Fruit fly (Drosophila melanogaster): Measurements from ENCODE around the gene Pdha.

Gene Pdha

DNA sequence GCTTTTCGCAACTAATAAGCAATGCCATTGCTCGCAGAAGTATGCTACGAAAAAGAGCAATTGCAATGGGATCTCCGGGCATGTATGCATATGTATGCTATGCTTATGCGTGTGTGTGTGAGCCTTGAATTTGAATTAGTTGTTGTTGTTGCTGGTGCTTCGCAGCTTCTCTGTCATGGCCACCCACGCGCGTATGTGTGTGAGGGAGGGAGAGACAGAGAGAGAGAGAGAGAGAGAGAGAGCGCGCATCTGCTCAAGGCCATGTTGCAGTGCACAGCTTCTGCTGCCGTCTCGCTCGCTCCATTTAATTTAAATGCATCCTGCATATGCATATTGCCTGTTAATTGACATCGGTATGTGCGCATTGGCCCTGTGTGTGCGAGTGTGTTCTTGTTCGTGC lies 11.3 kb upstream of the Pdha start:
- TF ChIP-seq CG1832 (GFP tag; optimal IDR thresholded peaks at IDR 0.05) (peak; percentile 55), corto (GFP tag; optimal IDR thresholded peaks at IDR 0.05) (no peak), CG30431 (GFP tag; optimal IDR thresholded peaks at IDR 0.05) (no peak), CG4360 (GFP tag; IDR thresholded peaks at IDR 0.05) (peak; percentile 57), sens (GFP tag) (peak; percentile 53), CG8478 (optimal IDR thresholded peaks at IDR 0.05) (peak; percentile 28), cg (GFP tag; optimal IDR thresholded peaks at IDR 0.05) (peak; percentile 49), knrl (GFP tag; IDR thresholded peaks at IDR 0.05; ENCODE audit: partially characterized antibody) (no peak), CG10321 (GFP tag; IDR thresholded peaks at IDR 0.05) (peak; percentile 36; the same call in 1 of the 2 replicates), vvl (GFP tag; IDR thresholded peaks at IDR 0.05) (no peak), Trl (optimal IDR thresholded peaks at IDR 0.05) (peak; percentile 19 to 47), Trl (GFP tag; optimal IDR thresholded peaks at IDR 0.05) (no peak), da (GFP tag; optimal IDR thresholded peaks at IDR 0.05) (no peak)

DNA sequence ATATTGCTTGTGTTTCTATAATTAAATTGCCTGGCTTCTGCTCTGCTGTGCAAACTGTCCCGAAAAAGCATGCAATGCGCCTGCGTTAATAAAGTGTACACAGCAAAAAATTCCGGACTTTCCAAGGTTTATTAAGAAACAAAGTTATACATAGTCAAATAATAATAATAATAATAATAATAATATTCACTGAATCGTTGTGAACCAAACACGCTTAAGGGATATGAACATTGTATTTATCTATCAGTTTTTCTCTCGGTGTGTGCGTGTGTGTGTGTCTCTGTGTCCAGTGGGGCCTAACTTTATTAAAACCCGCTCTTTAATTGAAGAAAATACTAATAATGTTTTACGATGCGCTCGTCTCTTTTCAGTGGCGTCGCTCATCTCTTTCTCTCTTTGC lies 10.9 kb upstream of the Pdha start:
- TF ChIP-seq scrt (GFP tag; optimal IDR thresholded peaks at IDR 0.05) (peak; percentile 10), Opbp (GFP tag; IDR thresholded peaks at IDR 0.05; ENCODE audit: partially characterized antibody) (no peak), caup (GFP tag; optimal IDR thresholded peaks at IDR 0.05; ENCODE audit: severe bottlenecking) (peak; percentile 4), Xbp1 (GFP tag; optimal IDR thresholded peaks at IDR 0.05) (peak; percentile 32), Nf-YB (GFP tag; optimal IDR thresholded peaks at IDR 0.05) (no peak), Dek (tag; optimal IDR thresholded peaks at IDR 0.05) (peak; percentile 23), Aef1 (GFP tag; IDR thresholded peaks at IDR 0.05) (peak; percentile 16; the same call in 1 of the 3 replicates), unpg (GFP tag; optimal IDR thresholded peaks at IDR 0.05) (peak; percentile 39), fd96Cb (tag; optimal IDR thresholded peaks at IDR 0.05) (peak; percentile 15), HHEX (GFP tag; optimal IDR thresholded peaks at IDR 0.05) (peak; percentile 30), bcd (GFP tag; optimal IDR thresholded peaks at IDR 0.05) (peak; percentile 13), CG2120 (GFP tag; optimal IDR thresholded peaks at IDR 0.05) (peak; percentile 13), lab (GFP tag; optimal IDR thresholded peaks at IDR 0.05) (peak; percentile 81), so (GFP tag; IDR thresholded peaks at IDR 0.05) (no peak), Antp (GFP tag; optimal IDR thresholded peaks at IDR 0.05) (no peak), CG34376 (GFP tag; optimal IDR thresholded peaks at IDR 0.05) (no peak), CG6683 (GFP tag; optimal IDR thresholded peaks at IDR 0.05) (peak; percentile 32), MESR4 (GFP tag; optimal IDR thresholded peaks at IDR 0.05) (no peak), CG6813 (GFP tag; optimal IDR thresholded peaks at IDR 0.05) (peak; percentile 41), CG10565 (GFP tag; optimal IDR thresholded peaks at IDR 0.05) (no peak), CG9876 (GFP tag; optimal IDR thresholded peaks at IDR 0.05) (no peak), CG9817 (tag; optimal IDR thresholded peaks at IDR 0.05) (peak; percentile 20), tap (tag; optimal IDR thresholded peaks at IDR 0.05) (peak; percentile 26), Fer3 (tag; optimal IDR thresholded peaks at IDR 0.05) (peak; percentile 14), shn (GFP tag; optimal IDR thresholded peaks at IDR 0.05) (no peak), CG2678 (tag; optimal IDR thresholded peaks at IDR 0.05) (peak; percentile 56), Med (GFP tag) (peak; percentile 52), CG31441 (GFP tag; IDR thresholded peaks at IDR 0.05) (peak; percentile 36; the same call in 1 of the 2 replicates), CG17359 (tag; optimal IDR thresholded peaks at IDR 0.05) (peak; percentile 38), Blimp-1 (GFP tag; optimal IDR thresholded peaks at IDR 0.05) (peak; percentile 28), row (GFP tag; IDR thresholded peaks at IDR 0.05) (peak; percentile 59; the same call in 2 of the 3 replicates), gfzf (GFP tag; optimal IDR thresholded peaks at IDR 0.05) (no peak), Ada2b (GFP tag; IDR thresholded peaks at IDR 0.05) (peak; percentile 39; the same call in 1 of the 2 replicates), Ravus (GFP tag; IDR thresholded peaks at IDR 0.05) (no peak), CG7987 (GFP tag; optimal IDR thresholded peaks at IDR 0.05) (no peak), br (optimal IDR thresholded peaks at IDR 0.05) (no peak), Rfx (GFP tag; IDR thresholded peaks at IDR 0.05) (peak; percentile 54), CG3281 (GFP tag; optimal IDR thresholded peaks at IDR 0.05) (peak; percentile 45)
